Worm (Caenorhabditis elegans): ENCODE results near the gene dlc-3.

DNA sequence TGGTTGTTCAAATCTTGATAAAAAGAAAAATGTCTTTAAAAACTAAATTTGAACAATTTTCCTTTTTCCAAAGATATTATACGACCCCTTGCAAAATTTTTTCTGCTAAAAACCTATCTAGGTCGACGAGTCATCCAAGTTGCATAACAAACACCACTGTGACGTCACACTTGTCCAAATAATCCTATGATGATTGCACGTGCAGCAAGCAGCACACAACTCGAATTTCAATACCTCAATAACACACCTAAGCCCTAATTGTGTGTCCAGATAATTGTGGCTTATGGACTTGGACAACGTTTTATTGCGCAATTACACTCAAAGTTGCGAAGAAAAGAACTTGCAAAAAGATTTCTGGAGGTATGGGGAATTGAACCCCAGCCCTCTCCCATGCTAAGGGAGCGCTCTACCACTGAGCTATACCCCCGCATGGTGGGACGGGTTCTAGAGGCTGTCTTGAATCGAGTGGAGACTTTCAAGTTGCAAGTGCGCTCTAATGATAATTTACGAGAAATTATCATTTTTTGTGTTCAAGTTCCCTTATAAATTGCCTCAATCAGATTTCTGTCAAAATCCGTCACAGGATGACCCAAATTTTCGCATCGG lies 43.1 kb upstream of the dlc-3 start:
- TF ChIP-seq nhr-10 (tag; optimal IDR thresholded peaks at IDR 0.05): no peak
- TF ChIP-seq nhr-237 (tag; optimal IDR thresholded peaks at IDR 0.05): no peak
- TF ChIP-seq hlh-11 (tag; optimal IDR thresholded peaks at IDR 0.05): no peak
- TF ChIP-seq nhr-25 (tag; optimal IDR thresholded peaks at IDR 0.05; ENCODE audit: borderline replicate concordance, insufficient read depth): no peak
- TF ChIP-seq lin-39 (tag; optimal IDR thresholded peaks at IDR 0.05): no peak
- 0 out of 2 replicates have a peak, but pooled peaks have one; percentile 33 for TF ChIP-seq madf-9 (GFP tag; conservative IDR thresholded peaks at IDR 0.05)
- peak; percentile 73 for TF ChIP-seq lin-13 (GFP tag; optimal IDR thresholded peaks at IDR 0.05)
- TF ChIP-seq unc-62 (GFP tag; optimal IDR thresholded peaks at IDR 0.05 in 1 of 2): no peak
- no peak for TF ChIP-seq unc-62 (tag; optimal IDR thresholded peaks at IDR 0.05)
- peak; percentile 78; the same call in 1 of the 2 replicates for TF ChIP-seq F26F4.8 (GFP tag; conservative IDR thresholded peaks at IDR 0.05)
- no peak for TF ChIP-seq nhr-11 (tag; optimal IDR thresholded peaks at IDR 0.05)

Measured in whole organism, L4 larva.